Worm (Caenorhabditis elegans): ENCODE results near the gene gtbp-1.
A peak's percentile ranks its signal among the peaks of the same experiment; 100 is the strongest.

Gene gtbp-1

DNA sequence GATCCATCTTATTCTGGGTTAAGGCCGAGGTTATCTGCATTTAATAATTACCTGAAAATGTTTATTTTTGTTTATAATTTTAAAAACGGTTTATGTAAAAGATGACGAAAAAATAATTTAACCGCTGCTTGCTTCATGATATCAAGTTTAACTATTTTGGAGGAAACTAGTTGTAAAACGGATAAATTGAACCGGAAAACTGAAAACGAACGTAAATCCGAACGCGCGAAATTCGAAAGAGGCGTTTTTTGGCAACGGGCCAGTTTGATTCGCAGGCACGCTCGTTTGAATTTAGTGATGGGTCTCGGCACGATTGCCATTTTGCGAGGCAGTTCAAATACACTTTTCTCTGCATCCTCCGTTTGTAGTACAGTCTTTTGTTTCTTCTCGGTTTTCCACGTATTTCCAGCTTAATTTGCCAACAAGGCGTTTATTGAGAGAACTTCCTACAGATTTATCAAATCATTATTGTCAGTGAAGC, at the start of gene gtbp-1, which contains the start of gene K08F4.3:
Gene gtbp-1 (minus strand): TSS at position 51 of the 481 bp plus-strand sequence.
Gene K08F4.3 (plus strand): TSS at position 352 of the 481 bp plus-strand sequence.
- peak; percentile 80 for TF ChIP-seq hmg-1.2 (GFP tag; IDR thresholded peaks at IDR 0.05)
- no peak for TF ChIP-seq hmg-20 (GFP tag; IDR thresholded peaks at IDR 0.05)
- TF ChIP-seq nhr-27 (tag; optimal IDR thresholded peaks at IDR 0.05), result no peak
- peak; percentile 56 for TF ChIP-seq madf-8 (GFP tag; conservative IDR thresholded peaks at IDR 0.05)
- TF ChIP-seq ceh-27 (GFP tag; optimal IDR thresholded peaks at IDR 0.05), result peak; percentile 34
- 0 out of 2 replicates have a peak, but pooled peaks have one; percentile 44 for TF ChIP-seq nfyb-1 (GFP tag; IDR thresholded peaks at IDR 0.05)
- TF ChIP-seq B0261.1 (tag; optimal IDR thresholded peaks at IDR 0.05), result no peak
- peak; percentile 69 for TF ChIP-seq dpl-1 (GFP tag; optimal IDR thresholded peaks at IDR 0.05)
- TF ChIP-seq F33H1.4 (GFP tag; IDR thresholded peaks at IDR 0.05), result peak; percentile 91
- peak; percentile 72 for TF ChIP-seq ceh-91 (GFP tag; IDR thresholded peaks at IDR 0.05)
- TF ChIP-seq xnd-1 (tag; optimal IDR thresholded peaks at IDR 0.05), result peak; percentile 8
- TF ChIP-seq rcor-1 (GFP tag; IDR thresholded peaks at IDR 0.05), result peak; percentile 41; the same call in 1 of the 2 replicates
- TF ChIP-seq unc-130 (GFP tag; optimal IDR thresholded peaks at IDR 0.05), result no peak
- no peak for TF ChIP-seq gei-17 (GFP tag; optimal IDR thresholded peaks at IDR 0.05)
- peak; percentile 81 for TF ChIP-seq madf-6 (GFP tag; IDR thresholded peaks at IDR 0.05)
- TF ChIP-seq attf-5 (GFP tag; optimal IDR thresholded peaks at IDR 0.05), result peak; percentile 76
- TF ChIP-seq F10E7.11 (tag; optimal IDR thresholded peaks at IDR 0.05), result no peak
- TF ChIP-seq let-526 (GFP tag; IDR thresholded peaks at IDR 0.05), result no peak
- TF ChIP-seq snpc-1.1 (tag; optimal IDR thresholded peaks at IDR 0.05; ENCODE audit: insufficient read depth), result peak; percentile 10
- TF ChIP-seq him-1 (tag; optimal IDR thresholded peaks at IDR 0.05), result peak; percentile 33
- peak; percentile 50; the same call in 1 of the 2 replicates for TF ChIP-seq pbrm-1 (GFP tag; IDR thresholded peaks at IDR 0.05)
- TF ChIP-seq nfya-2 (GFP tag; IDR thresholded peaks at IDR 0.05), result no peak
- 0 out of 2 replicates have a peak, but pooled peaks have one; percentile 52 for TF ChIP-seq ceh-100 (GFP tag; IDR thresholded peaks at IDR 0.05)
- 0 out of 2 replicates have a peak, but pooled peaks have one; percentile 13 for TF ChIP-seq Y95B8A.8 (GFP tag; IDR thresholded peaks at IDR 0.05)
- no peak for TF ChIP-seq ceh-40 (GFP tag; IDR thresholded peaks at IDR 0.05)
- TF ChIP-seq aptf-3 (GFP tag; IDR thresholded peaks at IDR 0.05), result no peak
- no peak for TF ChIP-seq Y67H2A.10 (GFP tag; conservative IDR thresholded peaks at IDR 0.05)
- peak; percentile 19 for TF ChIP-seq nhr-80 (tag; optimal IDR thresholded peaks at IDR 0.05)
- peak; percentile 94 for TF ChIP-seq lin-54 (GFP tag; optimal IDR thresholded peaks at IDR 0.05)
- TF ChIP-seq F49E8.2 (tag; optimal IDR thresholded peaks at IDR 0.05; ENCODE audit: insufficient read depth), result no peak
- TF ChIP-seq snpc-4 (GFP tag; optimal IDR thresholded peaks at IDR 0.05), result peak; percentile 21
- TF ChIP-seq snpc-4 (tag; optimal IDR thresholded peaks at IDR 0.05), result peak in 3 of 4 experiments; percentile 41 to 73 (median 51)
- TF ChIP-seq attf-3 (GFP tag; conservative IDR thresholded peaks at IDR 0.05), result peak; percentile 47
- TF ChIP-seq K12H6.12 (tag; optimal IDR thresholded peaks at IDR 0.05), result peak; percentile 23
- no peak for TF ChIP-seq nhr-90 (tag; optimal IDR thresholded peaks at IDR 0.05)
- peak; percentile 27 for TF ChIP-seq ZK185.1 (tag; optimal IDR thresholded peaks at IDR 0.05; ENCODE audit: poor library complexity, severe bottlenecking)
- peak; percentile 65 for TF ChIP-seq D2030.7 (GFP tag; IDR thresholded peaks at IDR 0.05)
- no peak for TF ChIP-seq chd-7 (tag; optimal IDR thresholded peaks at IDR 0.05)
- peak; percentile 46; the same call in 1 of the 2 replicates for TF ChIP-seq ekl-4 (GFP tag; IDR thresholded peaks at IDR 0.05)
- TF ChIP-seq pha-4 (tag; optimal IDR thresholded peaks at IDR 0.05), result no peak
- peak; percentile 85 for TF ChIP-seq efl-1 (GFP tag; optimal IDR thresholded peaks at IDR 0.05)
- TF ChIP-seq mel-28 (tag; optimal IDR thresholded peaks at IDR 0.05; ENCODE audit: borderline replicate concordance), result no peak
- TF ChIP-seq tlf-1 (GFP tag; optimal IDR thresholded peaks at IDR 0.05), result no peak
- peak; percentile 72 for TF ChIP-seq mcd-1 (GFP tag; IDR thresholded peaks at IDR 0.05)
- TF ChIP-seq dox-1 (GFP tag; IDR thresholded peaks at IDR 0.05), result no peak; the same call in 1 of the 2 replicates
- TF ChIP-seq F23B12.7 (tag; optimal IDR thresholded peaks at IDR 0.05; ENCODE audit: insufficient read depth), result peak; percentile 50
- TF ChIP-seq lag-1 (GFP tag; IDR thresholded peaks at IDR 0.05), result no peak
- no peak for TF ChIP-seq nhr-179 (tag; optimal IDR thresholded peaks at IDR 0.05)

All from whole organism, young adult.